Fruit fly (Drosophila melanogaster): ENCODE results near the gene H2.0.

The H2.0 gene

DNA sequence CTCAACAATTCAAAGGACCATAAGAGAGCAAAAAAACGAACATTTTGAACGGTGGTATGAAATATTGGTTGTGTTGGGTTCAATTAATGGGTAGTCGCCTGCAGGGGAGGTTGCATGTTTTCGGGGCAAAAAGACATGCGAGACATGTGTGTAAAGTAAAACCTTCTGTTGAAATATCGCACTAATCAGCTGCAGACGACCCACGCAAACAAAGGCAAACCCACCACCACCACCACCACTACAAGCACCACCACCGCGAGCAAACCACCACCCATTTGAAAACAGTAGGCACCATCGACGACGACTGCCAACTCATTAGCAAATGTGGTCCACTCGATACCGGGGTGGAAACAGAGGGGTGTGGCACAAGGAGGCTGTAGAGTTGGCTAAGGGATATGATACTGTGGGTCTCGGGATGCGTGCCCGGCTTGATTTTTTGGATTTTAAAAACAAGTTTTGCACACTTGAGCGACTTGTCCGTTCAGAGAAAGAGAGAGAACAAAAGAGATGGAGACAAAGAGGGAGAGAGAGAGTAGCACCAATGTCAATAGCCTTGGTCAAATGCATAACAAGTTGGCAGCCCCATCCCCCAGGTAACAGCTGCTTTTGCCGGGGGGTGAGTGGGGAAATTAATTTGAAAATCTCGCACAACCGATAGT lies 42.0 kb downstream of the H2.0 start:
- TF ChIP-seq CG8478 (optimal IDR thresholded peaks at IDR 0.05) = no peak
- TF ChIP-seq CTCF (optimal IDR thresholded peaks at IDR 0.05) = no peak

DNA sequence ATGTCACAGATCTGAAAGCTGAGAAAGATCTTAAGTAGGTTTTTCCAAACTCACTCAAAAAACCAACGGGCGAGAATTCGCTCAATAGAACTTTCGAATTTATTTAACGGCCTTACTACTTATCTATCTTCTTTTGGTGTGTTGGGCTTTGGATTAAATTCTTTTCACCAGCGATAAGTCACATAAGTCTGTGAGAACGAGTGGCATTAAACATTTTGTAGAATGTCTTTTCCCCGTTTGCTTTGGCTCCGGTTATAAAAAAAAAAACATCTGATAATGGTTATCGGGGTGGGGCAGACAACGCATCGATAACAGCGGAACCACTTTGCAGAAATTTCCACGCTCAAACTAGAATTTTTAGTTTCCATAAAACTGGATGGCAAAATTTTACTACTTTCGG lies 43.6 kb downstream of the H2.0 start:
- TF ChIP-seq CG8478 (optimal IDR thresholded peaks at IDR 0.05) (no peak), CTCF (optimal IDR thresholded peaks at IDR 0.05) (no peak)

DNA sequence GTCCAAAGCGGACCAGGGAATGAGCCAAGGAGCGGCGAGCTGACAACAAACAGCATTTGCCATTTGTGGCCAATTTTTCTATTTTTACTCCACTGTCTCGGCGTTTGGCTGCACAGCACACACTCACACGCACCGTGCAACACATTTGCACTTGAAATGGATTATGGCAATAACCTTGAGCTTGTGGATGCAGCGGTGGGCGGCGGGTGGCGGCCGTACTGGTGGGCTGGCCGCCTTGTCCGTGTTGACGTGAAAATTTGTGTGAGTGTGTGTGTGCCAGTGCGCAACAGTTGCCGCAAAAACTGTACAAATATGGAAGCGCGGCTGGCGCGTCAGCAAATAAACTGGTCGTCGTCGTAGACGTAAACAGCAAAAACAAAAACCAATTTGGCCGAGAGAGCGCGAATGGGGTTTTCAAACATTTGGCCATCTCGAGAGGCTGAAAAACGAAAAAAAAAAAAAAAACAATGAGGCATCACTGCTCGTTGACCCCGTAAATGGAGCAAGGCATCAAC lies 44.1 kb downstream of the H2.0 start:
- TF ChIP-seq CTCF (optimal IDR thresholded peaks at IDR 0.05) = no peak
- no peak for TF ChIP-seq CG8478 (optimal IDR thresholded peaks at IDR 0.05)

dm6 chr2L:5974122-5974521 lies 45.1 kb downstream of the H2.0 start:
- TF ChIP-seq CTCF (optimal IDR thresholded peaks at IDR 0.05) (no peak), CG8478 (optimal IDR thresholded peaks at IDR 0.05) (no peak)

- TF ChIP-seq CG8478 (optimal IDR thresholded peaks at IDR 0.05) (no peak), CTCF (optimal IDR thresholded peaks at IDR 0.05) (no peak)
Measured at dm6 chr2L:5972588-5973236, 46.5 kb downstream of the H2.0 start.

dm6 chr2L:5972005-5972404 lies 47.2 kb downstream of the H2.0 start:
- TF ChIP-seq CTCF (optimal IDR thresholded peaks at IDR 0.05) = no peak

DNA sequence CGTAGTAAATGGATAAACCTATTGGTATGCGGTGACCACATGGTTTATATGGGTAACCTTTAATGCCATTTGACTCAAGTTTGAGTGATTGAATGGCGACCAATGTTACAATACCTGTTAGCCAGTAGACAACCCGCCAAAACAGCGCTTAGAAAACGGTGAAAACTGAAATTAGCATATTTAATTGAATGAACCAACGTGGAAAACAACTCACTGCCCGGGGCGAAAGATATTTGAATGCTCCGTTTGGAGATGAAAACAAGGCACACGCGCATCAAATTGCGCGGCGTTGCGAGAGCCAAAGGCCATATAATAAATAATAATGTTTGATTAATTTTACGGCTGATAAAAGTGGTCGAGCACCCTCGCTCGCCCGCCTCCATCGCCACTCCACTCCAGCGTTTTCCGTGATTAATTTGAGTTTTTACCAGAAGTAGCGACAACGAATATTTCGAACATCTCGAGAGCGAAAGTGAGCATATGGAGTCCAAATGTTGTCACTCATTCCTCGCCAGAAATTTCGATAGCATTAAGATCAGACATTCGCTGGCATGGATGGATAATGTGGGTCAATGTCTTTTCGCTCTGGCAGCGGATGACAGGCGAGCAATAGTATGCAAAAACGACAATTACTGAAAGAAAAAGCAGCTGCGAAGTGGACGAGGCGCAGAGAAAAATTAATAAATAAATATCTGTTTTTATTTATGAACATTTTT lies 48.0 kb downstream of the H2.0 start:
- TF ChIP-seq CTCF (optimal IDR thresholded peaks at IDR 0.05) (no peak), CG8478 (optimal IDR thresholded peaks at IDR 0.05) (no peak)

dm6 chr2L:5969559-5969958 lies 49.6 kb downstream of the H2.0 start, which contains the start of gene Ucp4B:
Ucp4B (plus strand) TSS chr2L:5969859.
- no peak for TF ChIP-seq CTCF (optimal IDR thresholded peaks at IDR 0.05)
- TF ChIP-seq CG8478 (optimal IDR thresholded peaks at IDR 0.05) = no peak

DNA sequence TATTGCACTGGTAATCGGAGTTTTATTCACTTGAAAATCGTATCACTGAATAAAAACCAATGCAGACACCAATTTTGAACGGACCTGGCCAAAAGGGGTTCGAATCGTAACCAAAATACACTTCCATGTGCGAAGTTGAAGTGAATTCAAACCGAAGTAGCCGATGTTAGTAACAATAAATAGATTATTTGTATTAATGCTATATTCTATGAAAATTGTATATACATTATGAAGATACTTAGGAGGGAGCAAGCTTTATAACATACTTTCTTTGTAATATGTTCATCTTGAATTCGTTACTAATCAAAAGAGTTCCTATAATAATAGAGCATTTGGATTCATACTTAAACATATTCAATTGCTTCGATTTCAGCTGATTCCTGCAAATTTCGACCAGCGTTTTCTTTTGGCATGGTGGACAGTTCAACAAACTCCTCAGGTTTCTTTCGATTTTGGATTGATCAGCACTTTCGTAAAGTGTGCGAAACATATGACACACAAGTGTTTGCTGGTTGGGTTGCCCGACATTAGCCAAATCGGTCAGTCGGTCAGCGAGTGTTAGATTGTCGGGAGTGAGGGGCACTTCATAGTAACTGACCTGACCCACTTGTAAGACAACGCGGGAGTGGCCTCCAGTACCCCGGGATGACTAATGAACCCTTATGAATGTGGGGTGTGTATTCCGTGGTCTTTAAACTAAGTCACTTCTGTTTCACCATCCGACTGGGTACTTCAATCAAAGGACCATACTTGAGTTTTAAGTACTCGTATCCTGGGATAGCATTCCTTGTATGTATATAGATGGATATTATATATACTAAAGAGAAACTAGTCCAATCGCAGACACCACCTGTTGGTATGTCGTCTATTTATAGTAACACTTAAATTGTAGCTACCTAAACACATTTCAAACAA lies 51.2 kb downstream of the H2.0 start, which contains the start of the genes CG13992 and Ucp4C:
Gene CG13992 (minus strand): TSS at position 51 of the 915 bp plus-strand sequence.
Gene Ucp4C (plus strand): TSS at position 865 of the 915 bp plus-strand sequence.
- no peak for TF ChIP-seq CG8478 (optimal IDR thresholded peaks at IDR 0.05)
- no peak for TF ChIP-seq CTCF (optimal IDR thresholded peaks at IDR 0.05)

DNA sequence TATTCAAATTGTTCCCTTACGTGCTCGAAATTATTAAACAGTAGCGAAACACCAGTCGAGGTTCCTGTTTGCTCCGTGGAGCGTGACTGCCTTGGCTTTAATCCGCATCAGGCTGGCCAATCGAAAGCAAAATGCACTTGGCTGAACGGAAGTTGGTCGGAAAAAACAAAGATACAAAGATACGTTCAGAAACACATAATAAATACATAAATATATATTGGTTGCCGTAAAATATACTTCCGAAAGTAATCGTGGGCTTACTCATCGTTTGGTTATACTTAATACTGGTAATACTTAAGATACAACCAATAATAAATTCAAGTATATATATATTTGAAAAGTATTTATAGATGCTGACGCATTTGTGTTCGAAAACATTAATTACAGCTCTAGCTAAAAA lies 54.4 kb downstream of the H2.0 start, which contains the start of gene psd:
Gene psd (minus strand): TSS at position 101 of the 400 bp plus-strand sequence.
- TF ChIP-seq CG8478 (optimal IDR thresholded peaks at IDR 0.05) (no peak), CTCF (optimal IDR thresholded peaks at IDR 0.05) (no peak)

- TF ChIP-seq CTCF (optimal IDR thresholded peaks at IDR 0.05) = no peak
Measured at dm6 chr2L:5964211-5964610, 55.0 kb downstream of the H2.0 start.

- TF ChIP-seq CG8478 (optimal IDR thresholded peaks at IDR 0.05) (no peak), CTCF (optimal IDR thresholded peaks at IDR 0.05) (no peak)
Measured at dm6 chr2L:5963251-5963650, 56.0 kb downstream of the H2.0 start.

Measured in S2 (cell line).